Worm (Caenorhabditis elegans) whole organism, L1 larva: ENCODE results near the gene ZC262.13.
A peak's percentile ranks its signal among the peaks of the same experiment; 100 is the strongest.

ENCODE experiments used
- aly-2 ChIP-seq: fragments of 150-350 bp; optimal IDR thresholded peaks from 2 replicates; lab custom pipeline; 2014; ENCODE audit warnings: missing biosample characterization, missing genetic modification characterization
- efl-1 ChIP-seq, 4 experiments: fragments of 150-350 bp; optimal IDR thresholded peaks in 3 of 4; peaks in 1 of 4; 1 replicate in 1 of 4; 2 replicates in 3 of 4; lab custom pipeline; 2014; ENCODE audit warnings: missing biosample characterization in 2 of 4, missing genetic modification characterization in 2 of 4, missing genetic modification reagents in 2 of 4

The ZC262.13 gene

ce11 chrIII:8375000-8375399 is 49.0 kb downstream of the ZC262.13 start, which contains the start of gene met-2:
Gene met-2 (plus strand): TSS chrIII:8375300.
- no peak for TF ChIP-seq aly-2 (tag; lab: Kevin White, UChicago)
- TF ChIP-seq efl-1 (optimal IDR thresholded peaks at IDR 0.05; lab: Kevin White, UChicago), result no peak
- TF ChIP-seq efl-1 (GFP tag; optimal IDR thresholded peaks at IDR 0.05 in 1 of 2; lab: Kevin White, UChicago), result peak in 1 of 2 experiments; percentile 26
- TF ChIP-seq, all 84 proteins: peak for 1
